Worm (Caenorhabditis elegans) whole organism, midembryonic: ENCODE results near the gene nse-4.

Experiments
- T22C8.4 ChIP-seq: fragments of 200-800 bp; sonication (Bioruptor generic); IDR thresholded peaks from 2 replicates; pipeline ENCODE4 v1.3.6; 2022; ENCODE audit warnings: missing genetic modification characterization, missing compliant biosample characterization
- cog-1 ChIP-seq: sonication (generic microtip); optimal IDR thresholded peaks from 2 replicates; lab custom pipeline; 2016; ENCODE audit warnings: missing genetic modification characterization, missing compliant biosample characterization
- flt-1 ChIP-seq: fragments of 200-800 bp; sonication (Bioruptor generic); IDR thresholded peaks from 2 replicates; pipeline ENCODE4 v1.3.6; 2022; ENCODE audit warnings: missing genetic modification characterization, missing compliant biosample characterization
- klf-2 ChIP-seq: fragments of 200-800 bp; sonication (Bioruptor generic); conservative IDR thresholded peaks from 2 replicates; pipeline ENCODE4 v1.3.6; 2022; ENCODE audit warnings: missing genetic modification reagents, missing genetic modification characterization, missing compliant biosample characterization
- med-1 ChIP-seq: sonication (generic microtip); optimal IDR thresholded peaks from 2 replicates; lab custom pipeline; 2017; ENCODE audit warnings: missing genetic modification characterization, mild to moderate bottlenecking, missing compliant biosample characterization, antibody characterized with exemption, missing genetic modification reagents; ENCODE audit not compliant: insufficient read depth
- ref-1 ChIP-seq: fragments of 200-800 bp; sonication (Bioruptor generic); conservative IDR thresholded peaks from 2 replicates; pipeline ENCODE4 v1.3.6; 2022; ENCODE audit warnings: missing genetic modification reagents, missing genetic modification characterization, missing compliant biosample characterization
- tab-1 ChIP-seq: fragments of 200-800 bp; sonication (Bioruptor generic); IDR thresholded peaks from 2 replicates; pipeline ENCODE4 v1.3.6; 2022; ENCODE audit warnings: missing genetic modification characterization, missing compliant biosample characterization
- ztf-23 ChIP-seq: fragments of 200-800 bp; sonication (Bioruptor generic); IDR thresholded peaks from 2 replicates; pipeline ENCODE4 v1.3.6; 2022; ENCODE audit warnings: missing genetic modification reagents, missing genetic modification characterization, missing compliant biosample characterization
- ztf-29 ChIP-seq: fragments of 200-800 bp; sonication (Bioruptor generic); IDR thresholded peaks from 2 replicates; pipeline ENCODE4 v1.3.6; 2022; ENCODE audit warnings: missing genetic modification reagents, missing genetic modification characterization, missing compliant biosample characterization

The nse-4 gene

ce11 chrIV:11500421-11500820, 19.8 kb downstream of the nse-4 start, which contains the start of gene H21P03.10:
H21P03.10 (plus strand) TSS chrIV:11500721.
- TF ChIP-seq ztf-29 (GFP tag; lab: Robert Waterston, UW) (no peak), ztf-23 (no peak), klf-2 (no peak), cog-1 (tag; lab: Kevin White, UChicago) (no peak), flt-1 (no peak), ref-1 (GFP tag; lab: Robert Waterston, UW) (no peak), T22C8.4 (GFP tag; lab: Robert Waterston, UW) (no peak)

ce11 chrIV:11503654-11504053, 23.0 kb downstream of the nse-4 start:
- TF ChIP-seq flt-1, result no peak
- no peak for TF ChIP-seq tab-1 (GFP tag; lab: Robert Waterston, UW)
- TF ChIP-seq ref-1 (GFP tag; lab: Robert Waterston, UW), result no peak
- TF ChIP-seq ztf-29 (GFP tag; lab: Robert Waterston, UW), result no peak
- TF ChIP-seq cog-1 (tag; lab: Kevin White, UChicago), result no peak
- no peak for TF ChIP-seq med-1 (GFP tag; lab: Kevin White, UChicago)
- no peak for TF ChIP-seq klf-2
- TF ChIP-seq T22C8.4 (GFP tag; lab: Robert Waterston, UW), result no peak
- no peak for TF ChIP-seq ztf-23

ce11 chrIV:11504416-11504815, 23.8 kb downstream of the nse-4 start, which contains the start of gene twk-25:
twk-25 (plus strand) TSS chrIV:11504716.
- TF ChIP-seq T22C8.4 (GFP tag; lab: Robert Waterston, UW), result no peak
- no peak for TF ChIP-seq flt-1
- no peak for TF ChIP-seq cog-1 (tag; lab: Kevin White, UChicago)
- TF ChIP-seq klf-2, result no peak
- no peak for TF ChIP-seq ztf-29 (GFP tag; lab: Robert Waterston, UW)
- TF ChIP-seq ztf-23, result no peak

- TF ChIP-seq tab-1 (GFP tag; lab: Robert Waterston, UW), result no peak
- no peak for TF ChIP-seq flt-1
- TF ChIP-seq T22C8.4 (GFP tag; lab: Robert Waterston, UW), result no peak
- TF ChIP-seq cog-1 (tag; lab: Kevin White, UChicago), result no peak
- TF ChIP-seq ref-1 (GFP tag; lab: Robert Waterston, UW), result no peak
- no peak for TF ChIP-seq med-1 (GFP tag; lab: Kevin White, UChicago)
- TF ChIP-seq ztf-29 (GFP tag; lab: Robert Waterston, UW), result no peak
- TF ChIP-seq ztf-23, result no peak
- no peak for TF ChIP-seq klf-2
These were observed 30.0 kb downstream of the nse-4 start, which contains the start of gene M04B2.6 for ce11 chrIV:11510664-11511063. M04B2.6 (minus strand) TSS chrIV:11510764.

ce11 chrIV:11520960-11521359, 40.3 kb downstream of the nse-4 start, which contains the start of the genes M04B2.4 and gfl-1:
M04B2.4 (minus strand) TSS chrIV:11521031.
gfl-1 (plus strand) TSS chrIV:11521290.
- no peak for TF ChIP-seq ztf-29 (GFP tag; lab: Robert Waterston, UW)
- no peak for TF ChIP-seq ztf-23
- no peak for TF ChIP-seq flt-1
- TF ChIP-seq ref-1 (GFP tag; lab: Robert Waterston, UW), result no peak
- no peak for TF ChIP-seq tab-1 (GFP tag; lab: Robert Waterston, UW)
- no peak for TF ChIP-seq klf-2
- no peak for TF ChIP-seq T22C8.4 (GFP tag; lab: Robert Waterston, UW)
- TF ChIP-seq cog-1 (tag; lab: Kevin White, UChicago), result no peak
- TF ChIP-seq med-1 (GFP tag; lab: Kevin White, UChicago), result no peak

ce11 chrIV:11522225-11522952, 41.7 kb downstream of the nse-4 start:
- TF ChIP-seq ref-1 (GFP tag; lab: Robert Waterston, UW) (no peak), ztf-23 (0 out of 2 replicates have a peak, but pooled peaks have one; percentile 31)

- TF ChIP-seq med-1 (GFP tag; lab: Kevin White, UChicago) (no peak), flt-1 (no peak), tab-1 (GFP tag; lab: Robert Waterston, UW) (no peak), T22C8.4 (GFP tag; lab: Robert Waterston, UW) (no peak), ztf-23 (no peak), ref-1 (GFP tag; lab: Robert Waterston, UW) (no peak)
These were observed 43.0 kb downstream of the nse-4 start for ce11 chrIV:11523685-11524084.

- TF ChIP-seq med-1 (GFP tag; lab: Kevin White, UChicago), result no peak
- peak; percentile 64; the same call in 1 of the 2 replicates for TF ChIP-seq flt-1
- TF ChIP-seq ztf-29 (GFP tag; lab: Robert Waterston, UW), result peak; percentile 11; the same call in 1 of the 2 replicates
- TF ChIP-seq klf-2, result 0 out of 2 replicates have a peak, but pooled peaks have one; percentile 32
- TF ChIP-seq T22C8.4 (GFP tag; lab: Robert Waterston, UW), result no peak
- peak; percentile 31 for TF ChIP-seq cog-1 (tag; lab: Kevin White, UChicago)
These were observed 43.6 kb downstream of the nse-4 start, which contains the start of gene mep-1 for ce11 chrIV:11524241-11524692. mep-1 (plus strand) TSS chrIV:11524642.

ce11 chrIV:11526189-11526588, 45.5 kb downstream of the nse-4 start:
- TF ChIP-seq ref-1 (GFP tag; lab: Robert Waterston, UW) (no peak), klf-2 (no peak), tab-1 (GFP tag; lab: Robert Waterston, UW) (no peak), ztf-23 (no peak), T22C8.4 (GFP tag; lab: Robert Waterston, UW) (no peak), cog-1 (tag; lab: Kevin White, UChicago) (no peak), flt-1 (no peak), med-1 (GFP tag; lab: Kevin White, UChicago) (no peak), ztf-29 (GFP tag; lab: Robert Waterston, UW) (no peak)

ce11 chrIV:11527752-11528151, 47.1 kb downstream of the nse-4 start, which contains the start of gene M04B2.2:
M04B2.2 (plus strand) TSS chrIV:11528052.
- TF ChIP-seq med-1 (GFP tag; lab: Kevin White, UChicago), result no peak
- TF ChIP-seq ztf-29 (GFP tag; lab: Robert Waterston, UW), result no peak
- no peak for TF ChIP-seq cog-1 (tag; lab: Kevin White, UChicago)
- TF ChIP-seq tab-1 (GFP tag; lab: Robert Waterston, UW), result no peak
